Worm (Caenorhabditis elegans) whole organism, L3 larva: ENCODE results near the gene C55A6.6.

Experiments used
- ZK546.5 ChIP-seq: sonication (generic microtip); optimal IDR thresholded peaks from 2 replicates; lab custom pipeline; 2017; ENCODE audit warnings: missing biosample characterization, missing genetic modification characterization
- pqm-1 ChIP-seq: fragments of 150-350 bp; optimal IDR thresholded peaks from 2 replicates; lab custom pipeline; 2017; ENCODE audit warnings: missing biosample characterization, missing genetic modification characterization, inconsistent platforms
- unc-39 ChIP-seq: sonication (generic microtip); optimal IDR thresholded peaks from 4 replicates; lab custom pipeline; 2017; ENCODE audit warnings: missing biosample characterization, missing genetic modification characterization

ce11 chrV:11529541-11529940 is 15.0 kb upstream of the C55A6.6 start:
- TF ChIP-seq pqm-1 (tag; lab: Kevin White, UChicago): no peak
- no peak for TF ChIP-seq ZK546.5 (tag; lab: Kevin White, UChicago)
- TF ChIP-seq unc-39 (tag; lab: Kevin White, UChicago): no peak
